Worm (Caenorhabditis elegans) whole organism, early embryonic: ENCODE measurements around the gene puf-8.

Source experiments
- ama-1 ChIP-seq: fragments of 150-350 bp; optimal IDR thresholded peaks from 2 replicates; lab custom pipeline; 2014
- ceh-13 ChIP-seq: fragments of 200-800 bp; sonication (Bioruptor generic); optimal IDR thresholded peaks from 2 replicates; lab custom pipeline; 2018; ENCODE audit warnings: mild to moderate bottlenecking, missing genetic modification characterization, missing compliant biosample characterization
- ceh-36 ChIP-seq: sonication (generic microtip); optimal IDR thresholded peaks from 2 replicates; lab custom pipeline; 2016; ENCODE audit warnings: missing genetic modification characterization, inconsistent platforms, missing compliant biosample characterization
- flt-1 ChIP-seq: fragments of 200-800 bp; sonication (Bioruptor generic); IDR thresholded peaks from 2 replicates; pipeline ENCODE4 v1.3.6; 2022; ENCODE audit warnings: missing genetic modification characterization, missing compliant biosample characterization
- hmbx-1 ChIP-seq: sonication (generic microtip); optimal IDR thresholded peaks from 2 replicates; lab custom pipeline; 2016; ENCODE audit warnings: mild to moderate bottlenecking, missing genetic modification characterization, missing compliant biosample characterization
- hmg-4 ChIP-seq: fragments of 200-800 bp; sonication (Bioruptor generic); optimal IDR thresholded peaks from 2 replicates; lab custom pipeline; 2018; ENCODE audit warnings: mild to moderate bottlenecking, missing genetic modification characterization, missing compliant biosample characterization
- hnd-1 ChIP-seq: sonication (generic microtip); optimal IDR thresholded peaks from 2 replicates; lab custom pipeline; 2016; ENCODE audit warnings: missing genetic modification characterization, missing compliant biosample characterization
- pes-1 ChIP-seq: fragments of 200-800 bp; sonication (Bioruptor generic); IDR thresholded peaks from 2 replicates; pipeline ENCODE4 v1.3.6; 2022; ENCODE audit warnings: missing genetic modification reagents, missing genetic modification characterization, missing compliant biosample characterization
- scrt-1 ChIP-seq: fragments of 200-800 bp; sonication (Bioruptor generic); IDR thresholded peaks from 2 replicates; pipeline ENCODE4 v1.3.6; 2022; ENCODE audit warnings: missing genetic modification characterization, missing compliant biosample characterization
- sea-1 ChIP-seq: fragments of 200-800 bp; sonication (Bioruptor generic); conservative IDR thresholded peaks from 2 replicates; pipeline ENCODE4 v1.3.6; 2022; ENCODE audit warnings: missing genetic modification characterization, missing compliant biosample characterization
- tbx-37 ChIP-seq: fragments of 200-800 bp; sonication (Bioruptor generic); conservative IDR thresholded peaks from 2 replicates; pipeline ENCODE4 v1.3.6; 2022; ENCODE audit warnings: missing genetic modification reagents, missing genetic modification characterization, missing compliant biosample characterization
- tra-4 ChIP-seq: sonication (generic microtip); optimal IDR thresholded peaks from 2 replicates; lab custom pipeline; 2017; ENCODE audit warnings: missing genetic modification characterization, missing compliant biosample characterization

DNA sequence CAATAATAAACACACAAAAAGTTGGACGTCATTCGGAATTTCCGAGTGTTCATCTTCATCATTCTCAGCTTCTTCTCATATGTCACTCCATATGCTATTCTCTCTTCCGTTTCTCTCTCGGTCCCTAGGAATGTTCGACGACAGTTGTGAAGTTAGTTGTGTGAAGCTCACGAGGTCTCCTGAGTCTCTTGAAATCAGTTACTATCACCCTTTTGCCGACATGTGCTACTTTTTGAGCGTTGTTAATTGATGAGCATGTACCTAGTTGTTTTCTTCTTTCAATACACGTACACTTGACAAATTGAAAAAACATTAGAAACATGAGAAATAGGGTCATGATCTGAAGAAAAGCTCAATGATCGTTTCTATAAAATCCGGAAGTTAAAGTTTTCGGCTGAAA is 25.3 kb upstream of the puf-8 start:
- TF ChIP-seq flt-1 (no peak), pes-1 (GFP tag; lab: Robert Waterston, UW) (no peak), ceh-13 (no peak), ceh-36 (tag; lab: Kevin White, UChicago) (no peak), tra-4 (no peak), scrt-1 (no peak), tbx-37 (GFP tag; lab: Robert Waterston, UW) (no peak), sea-1 (GFP tag; lab: Robert Waterston, UW) (no peak), ama-1 (lab: Kevin White, UChicago) (no peak), hmg-4 (GFP tag; lab: Kevin White, UChicago) (no peak), hmbx-1 (tag; lab: Kevin White, UChicago) (no peak), hnd-1 (no peak)
